Fruit fly (Drosophila melanogaster) whole organism, embryonic: ENCODE measurements around the gene Efhc1.1.

Source experiments
- Bteb2 ChIP-seq: fragments of 200-800 bp; sonication (Bioruptor generic); optimal IDR thresholded peaks from 2 replicates; lab custom pipeline; 2016; ENCODE audit warnings: missing biosample characterization, missing genetic modification characterization
- CG1024 ChIP-seq: fragments of 200-800 bp; sonication (Bioruptor generic); IDR thresholded peaks from 2 replicates; pipeline ENCODE4 v1.3.6; 2022; ENCODE audit warnings: missing biosample characterization, missing genetic modification characterization
- CG11695 ChIP-seq: fragments of 200-800 bp; sonication (Bioruptor generic); IDR thresholded peaks from 3 replicates; pipeline ENCODE4 v1.3.6; 2022; ENCODE audit warnings: missing biosample characterization, missing genetic modification characterization
- CG12219 ChIP-seq: fragments of 200-800 bp; sonication (Bioruptor generic); optimal IDR thresholded peaks from 3 replicates; lab custom pipeline; 2018; ENCODE audit warnings: missing biosample characterization, mild to moderate bottlenecking, missing genetic modification characterization
- CG15514 ChIP-seq: fragments of 200-800 bp; sonication (Bioruptor generic); optimal IDR thresholded peaks from 3 replicates; lab custom pipeline; 2017; ENCODE audit warnings: missing biosample characterization, missing genetic modification characterization, mild to moderate bottlenecking, moderate library complexity, missing genetic modification reagents
- CG15601 ChIP-seq: fragments of 200-800 bp; sonication (Bioruptor generic); optimal IDR thresholded peaks from 3 replicates; lab custom pipeline; 2019; ENCODE audit warnings: missing biosample characterization, mild to moderate bottlenecking, missing genetic modification characterization, moderate library complexity
- CG1647 ChIP-seq: fragments of 200-800 bp; sonication (Bioruptor generic); optimal IDR thresholded peaks from 3 replicates; lab custom pipeline; 2016; ENCODE audit warnings: missing biosample characterization, missing genetic modification characterization
- CG18011 ChIP-seq: fragments of 200-800 bp; sonication (Bioruptor generic); optimal IDR thresholded peaks from 2 replicates; lab custom pipeline; 2017; ENCODE audit warnings: missing biosample characterization, missing genetic modification characterization, mild to moderate bottlenecking, moderate library complexity, missing genotype
- CG2120 ChIP-seq: fragments of 200-800 bp; sonication (Bioruptor generic); optimal IDR thresholded peaks from 3 replicates; lab custom pipeline; 2016; ENCODE audit warnings: missing biosample characterization, missing genetic modification characterization
- CG2678 ChIP-seq: fragments of 200-800 bp; sonication (Bioruptor generic); optimal IDR thresholded peaks from 3 replicates; lab custom pipeline; 2019; ENCODE audit warnings: missing biosample characterization, mild to moderate bottlenecking, missing genetic modification characterization, moderate library complexity
- CG3838 ChIP-seq: fragments of 200-800 bp; sonication (Bioruptor generic); optimal IDR thresholded peaks from 3 replicates; lab custom pipeline; 2016; ENCODE audit warnings: missing biosample characterization, missing genetic modification characterization
- CG6175 ChIP-seq: fragments of 200-800 bp; sonication (Bioruptor generic); IDR thresholded peaks from 3 replicates; pipeline ENCODE4 v1.3.6; 2022; ENCODE audit warnings: missing biosample characterization, missing genetic modification characterization
- CG8281 ChIP-seq: fragments of 200-800 bp; sonication (Bioruptor generic); optimal IDR thresholded peaks from 2 replicates; lab custom pipeline; 2018; ENCODE audit warnings: missing biosample characterization, mild to moderate bottlenecking, missing genetic modification characterization, moderate library complexity
- CG9817 ChIP-seq: fragments of 200-800 bp; sonication (Bioruptor generic); optimal IDR thresholded peaks from 2 replicates; lab custom pipeline; 2018; ENCODE audit warnings: missing biosample characterization, mild to moderate bottlenecking, missing genetic modification characterization, moderate library complexity
- D19A ChIP-seq: fragments of 200-800 bp; optimal IDR thresholded peaks from 3 replicates; lab custom pipeline; 2019; ENCODE audit warnings: missing biosample characterization, mild to moderate bottlenecking, missing genetic modification characterization, moderate library complexity
- Deaf1 ChIP-seq: fragments of 200-800 bp; optimal IDR thresholded peaks from 3 replicates; lab custom pipeline; 2019; ENCODE audit warnings: missing biosample characterization, mild to moderate bottlenecking, missing genetic modification characterization, moderate library complexity
- Dek ChIP-seq: fragments of 200-800 bp; sonication (Bioruptor generic); optimal IDR thresholded peaks from 3 replicates; lab custom pipeline; 2019; ENCODE audit warnings: missing biosample characterization, mild to moderate bottlenecking, missing genetic modification characterization, moderate library complexity
- Drgx ChIP-seq: fragments of 200-800 bp; sonication (Bioruptor generic); IDR thresholded peaks from 2 replicates; pipeline ENCODE4 v1.3.6; 2022; ENCODE audit warnings: missing biosample characterization, missing genetic modification characterization
- HmgZ ChIP-seq: fragments of 200-800 bp; sonication (Bioruptor generic); optimal IDR thresholded peaks from 2 replicates; lab custom pipeline; 2018; ENCODE audit warnings: missing biosample characterization, mild to moderate bottlenecking, missing genetic modification characterization
- Hsf ChIP-seq: fragments of 200-800 bp; sonication (Bioruptor generic); optimal IDR thresholded peaks from 3 replicates; lab custom pipeline; 2016; ENCODE audit warnings: missing biosample characterization, missing genetic modification characterization
- Med ChIP-seq: fragments of 200-800 bp; sonication (Bioruptor generic); peaks from one replicate; lab custom pipeline; 2016; ENCODE audit warnings: missing biosample characterization, missing genetic modification characterization, mild to moderate bottlenecking, inconsistent platforms, moderate library complexity
- NK7.1 ChIP-seq: fragments of 200-800 bp; sonication (Bioruptor generic); optimal IDR thresholded peaks from 3 replicates; lab custom pipeline; 2016; ENCODE audit warnings: missing biosample characterization, missing genetic modification characterization
- Opbp ChIP-seq: fragments of 200-800 bp; sonication (Bioruptor generic); IDR thresholded peaks from 3 replicates; pipeline ENCODE4 v1.3.6; 2022; ENCODE audit warnings: missing biosample characterization, missing genetic modification characterization; ENCODE audit not compliant: partially characterized antibody
- Trl ChIP-seq, 3 experiments: fragments of >200 bp in 2 of 3; fragments of 200-800 bp in 1 of 3; sonication (Bioruptor generic) in 1 of 3; optimal IDR thresholded peaks; 2 replicates in 1 of 3; 3 replicates in 2 of 3; lab custom pipeline; 2016 to 2017; ENCODE audit warnings: missing biosample characterization in 1 of 3, missing genetic modification characterization in 1 of 3
- Xrp1 ChIP-seq: fragments of 200-800 bp; sonication (Bioruptor generic); IDR thresholded peaks from 2 replicates; pipeline ENCODE4 v1.3.6; 2022; ENCODE audit warnings: missing biosample characterization, missing genetic modification characterization
- ara ChIP-seq: fragments of 200-800 bp; sonication (Bioruptor generic); IDR thresholded peaks from 2 replicates; pipeline ENCODE4 v1.3.6; 2022; ENCODE audit warnings: missing biosample characterization, missing genetic modification characterization
- ato ChIP-seq: fragments of 200-800 bp; sonication (Bioruptor generic); IDR thresholded peaks from 2 replicates; pipeline ENCODE4 v1.3.6; 2022; ENCODE audit warnings: missing biosample characterization, missing genetic modification characterization; ENCODE audit not compliant: partially characterized antibody
- cad ChIP-seq: fragments of >200 bp; optimal IDR thresholded peaks from 2 replicates; lab custom pipeline; 2017; ENCODE audit warnings: missing biosample characterization, missing genetic modification characterization
- chif ChIP-seq, 2 experiments: fragments of 200-800 bp; sonication (Bioruptor generic); optimal IDR thresholded peaks; 3 replicates each; lab custom pipeline; 2016; ENCODE audit warnings: missing biosample characterization in 2 of 2, missing genetic modification characterization in 2 of 2
- ci ChIP-seq: fragments of 200-800 bp; sonication (Bioruptor generic); IDR thresholded peaks from 3 replicates; pipeline ENCODE4 v1.3.6; 2022; ENCODE audit warnings: missing biosample characterization, missing genetic modification characterization
- crp ChIP-seq, 2 experiments: fragments of 200-800 bp; sonication (Bioruptor generic); optimal IDR thresholded peaks; 2 replicates in 1 of 2; 3 replicates in 1 of 2; lab custom pipeline; 2017; ENCODE audit warnings: missing biosample characterization in 2 of 2, missing genetic modification characterization in 2 of 2, mild to moderate bottlenecking in 1 of 2, moderate library complexity in 1 of 2
- esg ChIP-seq: fragments of 200-800 bp; sonication (Bioruptor generic); conservative IDR thresholded peaks from 2 replicates; pipeline ENCODE4 v1.3.6; 2022; ENCODE audit warnings: missing biosample characterization, missing genetic modification characterization
- ftz-f1 ChIP-seq: fragments of 200-800 bp; sonication (Bioruptor generic); optimal IDR thresholded peaks from 2 replicates; lab custom pipeline; 2016; ENCODE audit warnings: missing biosample characterization, missing genetic modification characterization
- hb ChIP-seq: fragments of 200-800 bp; sonication (Bioruptor generic); IDR thresholded peaks from 3 replicates; pipeline ENCODE4 v1.3.6; 2022; ENCODE audit warnings: missing biosample characterization, missing genetic modification characterization; ENCODE audit not compliant: partially characterized antibody
- kah ChIP-seq: fragments of 200-800 bp; sonication (Bioruptor generic); optimal IDR thresholded peaks from 2 replicates; lab custom pipeline; 2018; ENCODE audit warnings: missing biosample characterization, mild to moderate bottlenecking, missing genetic modification characterization
- kay ChIP-seq: fragments of 200-800 bp; sonication (Bioruptor generic); optimal IDR thresholded peaks from 2 replicates; lab custom pipeline; 2016; ENCODE audit warnings: missing biosample characterization, missing genetic modification characterization
- ken ChIP-seq: fragments of 200-800 bp; sonication (Bioruptor generic); IDR thresholded peaks from 3 replicates; pipeline ENCODE4 v1.3.6; 2022; ENCODE audit warnings: missing biosample characterization, missing genetic modification characterization
- klu ChIP-seq: fragments of 200-800 bp; sonication (Bioruptor generic); IDR thresholded peaks from 2 replicates; pipeline ENCODE4 v1.3.6; 2022; ENCODE audit warnings: missing biosample characterization, missing genetic modification characterization
- peb ChIP-seq: fragments of 200-800 bp; sonication (Bioruptor generic); IDR thresholded peaks from 2 replicates; pipeline ENCODE4 v1.3.6; 2022; ENCODE audit warnings: missing biosample characterization, missing genetic modification characterization
- pho ChIP-seq: fragments of 200-800 bp; sonication (Bioruptor generic); optimal IDR thresholded peaks from 2 replicates; lab custom pipeline; 2016; ENCODE audit warnings: missing biosample characterization, missing genetic modification characterization
- tup ChIP-seq: fragments of 200-800 bp; sonication (Bioruptor generic); optimal IDR thresholded peaks from 2 replicates; lab custom pipeline; 2016; ENCODE audit warnings: missing biosample characterization, mild to moderate bottlenecking, missing genetic modification characterization, moderate library complexity
- zen ChIP-seq: fragments of 200-800 bp; sonication (Bioruptor generic); optimal IDR thresholded peaks from 3 replicates; lab custom pipeline; 2018; ENCODE audit warnings: missing biosample characterization, mild to moderate bottlenecking, missing genetic modification characterization, moderate library complexity
- zf30C ChIP-seq: fragments of 200-800 bp; sonication (Bioruptor generic); optimal IDR thresholded peaks from 3 replicates; lab custom pipeline; 2018; ENCODE audit warnings: missing biosample characterization, mild to moderate bottlenecking, missing genetic modification characterization
- zfh1 ChIP-seq: fragments of 200-800 bp; sonication (Bioruptor generic); IDR thresholded peaks from 3 replicates; pipeline ENCODE4 v1.3.6; 2022; ENCODE audit warnings: missing biosample characterization, missing genetic modification characterization

Efhc1.1 gene

DNA sequence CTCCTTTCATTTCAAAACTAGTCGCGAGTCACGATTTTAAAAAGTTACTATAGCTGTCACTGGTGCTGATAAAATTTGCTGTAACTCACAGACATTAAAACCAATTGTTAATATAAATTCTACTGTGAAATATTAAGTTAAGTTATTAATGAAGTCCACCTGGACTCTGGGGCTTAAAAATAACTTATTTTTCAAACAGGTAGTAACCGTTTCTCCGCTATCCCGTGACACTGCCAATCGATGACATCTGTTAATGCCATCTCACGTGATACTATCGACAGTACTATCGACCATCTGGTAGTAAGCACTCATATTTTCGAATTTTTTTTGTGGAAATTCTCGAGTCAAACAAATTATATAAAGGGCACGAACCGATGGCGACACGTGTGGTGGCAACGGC is 49.5 kb downstream of the Efhc1.1 start, which contains the start of the genes CG12379 and MagR (continued):
- peak; percentile 27 for TF ChIP-seq NK7.1 (GFP tag; lab: Kevin White, UChicago)
- 0 out of 2 replicates have a peak, but pooled peaks have one; percentile 38 for TF ChIP-seq ara (GFP tag; lab: Robert Waterston, UW)
- TF ChIP-seq ftz-f1 (GFP tag; lab: Kevin White, UChicago): no peak
- TF ChIP-seq CG9817 (tag; lab: Kevin White, UChicago): peak; percentile 73
- TF ChIP-seq klu (GFP tag; lab: Robert Waterston, UW): peak; percentile 48; the same call in 1 of the 2 replicates
- peak; percentile 17 for TF ChIP-seq D19A (tag; lab: Kevin White, UChicago)
- TF ChIP-seq CG15514 (GFP tag; lab: Kevin White, UChicago): peak; percentile 58
- TF ChIP-seq CG6175 (GFP tag; lab: Robert Waterston, UW): no peak
- TF ChIP-seq HmgZ (tag; lab: Kevin White, UChicago): peak; percentile 42
- peak; percentile 30 for TF ChIP-seq Deaf1
- peak; percentile 16 for TF ChIP-seq Bteb2 (GFP tag; lab: Kevin White, UChicago)
- TF ChIP-seq CG1647: peak; percentile 45
- peak; percentile 67 for TF ChIP-seq Opbp
- TF ChIP-seq peb (GFP tag; lab: Robert Waterston, UW): no peak
- no peak for TF ChIP-seq CG8281 (tag; lab: Kevin White, UChicago)
- TF ChIP-seq cad (GFP tag; lab: Kevin White, UChicago): no peak
- TF ChIP-seq CG2120: peak; percentile 79
- TF ChIP-seq CG1024 (GFP tag; lab: Robert Waterston, UW): no peak
- peak; percentile 63 for TF ChIP-seq Hsf (GFP tag; lab: Kevin White, UChicago)
- peak; percentile 25 to 82 for TF ChIP-seq crp (GFP tag; optimal IDR thresholded peaks at IDR 0.05; lab: Kevin White, UChicago)
- TF ChIP-seq Trl (optimal IDR thresholded peaks at IDR 0.05; lab: Kevin White, UChicago): no peak
- TF ChIP-seq Trl (GFP tag; optimal IDR thresholded peaks at IDR 0.05; lab: Kevin White, UChicago): peak; percentile 40
- TF ChIP-seq ato: 0 out of 2 replicates have a peak, but pooled peaks have one; percentile 31
- peak; percentile 91 for TF ChIP-seq Med (GFP tag; lab: Kevin White, UChicago)
- TF ChIP-seq hb (GFP tag; lab: Robert Waterston, UW): peak; percentile 70; the same call in 1 of the 3 replicates
- TF ChIP-seq esg (GFP tag; lab: Robert Waterston, UW): peak; percentile 51; the same call in 1 of the 2 replicates

DNA sequence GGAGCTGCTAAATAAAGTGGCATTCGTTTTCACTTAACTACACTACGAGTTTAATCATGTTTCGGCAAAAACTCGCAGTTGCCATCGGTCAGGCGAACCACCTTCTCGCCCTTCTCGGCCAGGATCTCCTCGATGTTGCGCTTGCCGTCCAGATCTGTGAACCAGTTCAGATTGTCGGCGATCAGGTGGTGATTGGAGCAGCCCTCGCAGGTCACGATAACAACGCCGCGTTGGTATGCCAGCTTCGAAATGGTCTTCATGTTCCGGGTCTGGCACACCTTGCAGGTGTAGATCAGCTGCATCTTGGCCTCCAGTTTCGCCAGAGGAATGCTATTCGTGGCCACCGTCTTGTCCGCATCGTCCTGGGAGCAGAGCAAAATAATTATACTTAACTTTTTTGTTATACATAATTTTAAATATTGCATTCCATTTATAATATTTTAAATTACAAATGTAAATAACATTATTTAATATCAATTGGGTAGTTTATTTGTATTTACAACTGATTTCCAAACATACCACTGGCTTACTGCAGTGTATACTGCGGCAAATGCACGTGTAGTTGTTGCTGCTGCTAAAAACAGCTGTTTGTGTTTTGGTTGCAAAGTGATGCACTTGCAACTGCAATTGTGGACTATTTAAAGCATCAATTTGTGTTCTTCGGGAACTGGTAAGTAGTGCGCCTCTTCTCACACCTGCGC is 50.2 kb downstream of the Efhc1.1 start:
- TF ChIP-seq ken (no peak), Drgx (GFP tag; lab: Robert Waterston, UW) (peak; percentile 10; the same call in 1 of the 2 replicates), pho (GFP tag; lab: Kevin White, UChicago) (no peak), CG15601 (tag; lab: Kevin White, UChicago) (no peak), Xrp1 (GFP tag; lab: Robert Waterston, UW) (peak; percentile 6; the same call in 1 of the 2 replicates), zfh1 (GFP tag; lab: Robert Waterston, UW) (0 out of 3 replicates have a peak, but pooled peaks have one; percentile 7), Dek (tag; lab: Kevin White, UChicago) (no peak), chif (GFP tag; optimal IDR thresholded peaks at IDR 0.05; lab: Kevin White, UChicago) (no peak), tup (GFP tag; lab: Kevin White, UChicago) (no peak), CG11695 (GFP tag; lab: Robert Waterston, UW) (no peak; the same call in 2 of the 3 replicates), zf30C (peak; percentile 83), zen (tag; lab: Kevin White, UChicago) (no peak), CG12219 (GFP tag; lab: Kevin White, UChicago) (no peak), CG18011 (GFP tag; lab: Kevin White, UChicago) (no peak), kah (GFP tag; lab: Kevin White, UChicago) (no peak), CG3838 (GFP tag; lab: Kevin White, UChicago) (no peak), CG15514 (GFP tag; lab: Kevin White, UChicago) (peak; percentile 96), kay (GFP tag; lab: Kevin White, UChicago) (no peak), CG2678 (no peak), ci (GFP tag; lab: Robert Waterston, UW) (peak; percentile 35; the same call in 1 of the 3 replicates)
